Worm (Caenorhabditis elegans): ENCODE data around the gene C30G12.2.

DNA sequence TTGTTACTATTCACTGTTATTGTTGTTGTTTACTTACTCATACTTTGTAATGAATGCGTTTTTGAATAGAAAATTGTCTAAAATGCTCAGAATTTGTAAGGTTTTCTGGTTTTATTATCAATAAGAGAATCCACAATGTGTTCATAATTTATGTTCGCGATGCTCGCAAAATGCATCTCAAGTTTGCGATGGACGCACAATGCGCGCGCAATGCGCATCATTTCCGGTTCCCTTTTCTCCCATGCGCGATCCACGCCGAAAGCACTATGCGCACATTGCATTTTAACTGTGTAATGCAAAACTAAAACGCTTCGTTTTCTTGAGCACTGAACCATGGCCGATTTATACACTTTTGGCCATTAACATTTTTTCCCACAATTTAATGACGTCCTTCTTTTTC lies 29.2 kb downstream of the C30G12.2 start:
- TF ChIP-seq aha-1 (tag; optimal IDR thresholded peaks at IDR 0.05): no peak
- no peak for TF ChIP-seq fkh-10 (GFP tag; optimal IDR thresholded peaks at IDR 0.05)
- no peak for TF ChIP-seq ztf-11 (tag; optimal IDR thresholded peaks at IDR 0.05)
- no peak for TF ChIP-seq lin-13 (GFP tag; optimal IDR thresholded peaks at IDR 0.05)
- TF ChIP-seq lsy-2 (tag; optimal IDR thresholded peaks at IDR 0.05): no peak
- no peak for TF ChIP-seq irx-1 (tag; optimal IDR thresholded peaks at IDR 0.05)
